Fruit fly (Drosophila melanogaster) whole organism, embryonic: ENCODE measurements around the gene pps.

Experiments
- Atf-2 ChIP-seq: fragments of 200-800 bp; sonication (Bioruptor generic); optimal IDR thresholded peaks from 2 replicates; lab custom pipeline; 2016; ENCODE audit warnings: missing biosample characterization, missing genetic modification characterization
- B-H1 ChIP-seq: fragments of 200-800 bp; sonication (Bioruptor generic); IDR thresholded peaks from 3 replicates; pipeline ENCODE4 v1.3.6; 2022; ENCODE audit warnings: missing biosample characterization, missing genetic modification characterization
- BEAF-32 ChIP-seq: fragments of 200-800 bp; sonication (Bioruptor generic); optimal IDR thresholded peaks from 3 replicates; lab custom pipeline; 2017; ENCODE audit warnings: missing biosample characterization, missing genetic modification characterization, mild to moderate bottlenecking, moderate library complexity, missing genetic modification reagents
- Bgb ChIP-seq: fragments of 200-800 bp; sonication (Bioruptor generic); IDR thresholded peaks from 2 replicates; pipeline ENCODE4 v1.3.6; 2022; ENCODE audit warnings: missing biosample characterization, missing genetic modification characterization; ENCODE audit not compliant: partially characterized antibody
- CG10321 ChIP-seq: fragments of 200-800 bp; sonication (Bioruptor generic); IDR thresholded peaks from 2 replicates; pipeline ENCODE4 v1.3.6; 2022; ENCODE audit warnings: missing biosample characterization, missing genetic modification characterization
- CG11247 ChIP-seq: fragments of 200-800 bp; sonication (Bioruptor generic); IDR thresholded peaks from 2 replicates; pipeline ENCODE4 v1.3.6; 2022; ENCODE audit warnings: missing biosample characterization, missing genetic modification characterization
- CG13296 ChIP-seq: fragments of 200-800 bp; sonication (Bioruptor generic); optimal IDR thresholded peaks from 3 replicates; lab custom pipeline; 2018; ENCODE audit warnings: missing biosample characterization, mild to moderate bottlenecking, missing genetic modification characterization
- CG14710 ChIP-seq: fragments of 200-800 bp; sonication (Bioruptor generic); optimal IDR thresholded peaks from 3 replicates; lab custom pipeline; 2019; ENCODE audit warnings: missing biosample characterization, mild to moderate bottlenecking, missing genetic modification characterization, moderate library complexity
- CG17186 ChIP-seq: fragments of 200-800 bp; sonication (Bioruptor generic); optimal IDR thresholded peaks from 3 replicates; lab custom pipeline; 2017; ENCODE audit warnings: missing biosample characterization, missing genetic modification reagents, missing genetic modification characterization
- CG17829 ChIP-seq: fragments of 200-800 bp; optimal IDR thresholded peaks from 2 replicates; lab custom pipeline; 2019; ENCODE audit warnings: missing biosample characterization, mild to moderate bottlenecking, missing genetic modification characterization, moderate library complexity
- CG18262 ChIP-seq: fragments of 200-800 bp; optimal IDR thresholded peaks from 3 replicates; lab custom pipeline; 2019; ENCODE audit warnings: missing biosample characterization, mild to moderate bottlenecking, missing genetic modification characterization, moderate library complexity
- CG2875 ChIP-seq: fragments of 200-800 bp; sonication (Bioruptor generic); optimal IDR thresholded peaks from 2 replicates; lab custom pipeline; 2017; ENCODE audit warnings: missing biosample characterization, mild to moderate bottlenecking, missing genetic modification characterization, missing genetic modification reagents
- CG3281 ChIP-seq: fragments of 200-800 bp; sonication (Bioruptor generic); optimal IDR thresholded peaks from 3 replicates; lab custom pipeline; 2017; ENCODE audit warnings: missing biosample characterization, mild to moderate bottlenecking, missing genetic modification characterization
- CG33557 ChIP-seq: fragments of 200-800 bp; sonication (Bioruptor generic); optimal IDR thresholded peaks from 2 replicates; lab custom pipeline; 2019; ENCODE audit warnings: missing biosample characterization, mild to moderate bottlenecking, missing genetic modification characterization, moderate library complexity
- CG34422 ChIP-seq: fragments of 200-800 bp; sonication (Bioruptor generic); IDR thresholded peaks from 3 replicates; pipeline ENCODE4 v1.3.6; 2022; ENCODE audit warnings: missing biosample characterization, missing genetic modification characterization
- CG4820 ChIP-seq: fragments of 200-800 bp; sonication (Bioruptor generic); optimal IDR thresholded peaks from 3 replicates; lab custom pipeline; 2016; ENCODE audit warnings: missing biosample characterization, missing genetic modification characterization
- CG5245 ChIP-seq: fragments of 200-800 bp; sonication (Bioruptor generic); optimal IDR thresholded peaks from 3 replicates; lab custom pipeline; 2016; ENCODE audit warnings: missing biosample characterization, missing genetic modification characterization
- CG6654 ChIP-seq: fragments of 200-800 bp; sonication (Bioruptor generic); optimal IDR thresholded peaks from 2 replicates; lab custom pipeline; 2017; ENCODE audit warnings: missing biosample characterization, mild to moderate bottlenecking, missing genetic modification characterization
- CG6791 ChIP-seq: fragments of 200-800 bp; sonication (Bioruptor generic); IDR thresholded peaks from 3 replicates; pipeline ENCODE4 v1.3.6; 2022; ENCODE audit warnings: missing biosample characterization, missing genetic modification characterization; ENCODE audit not compliant: partially characterized antibody
- Dp ChIP-seq: fragments of 200-800 bp; sonication (Bioruptor generic); optimal IDR thresholded peaks from 2 replicates; lab custom pipeline; 2018; ENCODE audit warnings: missing biosample characterization, mild to moderate bottlenecking, missing genetic modification characterization, moderate library complexity
- Dref ChIP-seq: fragments of 200-800 bp; sonication (Bioruptor generic); IDR thresholded peaks from 2 replicates; pipeline ENCODE4 v1.3.6; 2022; ENCODE audit warnings: missing biosample characterization, missing genetic modification characterization
- Ets65A ChIP-seq: fragments of 200-800 bp; sonication (Bioruptor generic); peaks from one replicate; lab custom pipeline; 2016; ENCODE audit warnings: missing biosample characterization, missing genetic modification characterization
- MBD-R2 ChIP-seq: fragments of 200-800 bp; sonication (Bioruptor generic); IDR thresholded peaks from 2 replicates; pipeline ENCODE4 v1.3.6; 2022; ENCODE audit warnings: missing biosample characterization, missing genetic modification characterization
- MESR4 ChIP-seq: fragments of 200-800 bp; sonication (Bioruptor generic); optimal IDR thresholded peaks from 2 replicates; lab custom pipeline; 2018; ENCODE audit warnings: missing biosample characterization, mild to moderate bottlenecking, missing genetic modification characterization, moderate library complexity
- Mad ChIP-seq: fragments of 200-800 bp; sonication (Bioruptor generic); optimal IDR thresholded peaks from 2 replicates; lab custom pipeline; 2016; ENCODE audit warnings: missing biosample characterization, missing genetic modification characterization
- Med ChIP-seq: fragments of 200-800 bp; sonication (Bioruptor generic); peaks from one replicate; lab custom pipeline; 2016; ENCODE audit warnings: missing biosample characterization, missing genetic modification characterization, mild to moderate bottlenecking, inconsistent platforms, moderate library complexity
- Nf-YC ChIP-seq: fragments of 200-800 bp; optimal IDR thresholded peaks from 3 replicates; lab custom pipeline; 2019; ENCODE audit warnings: missing biosample characterization, mild to moderate bottlenecking, missing genetic modification characterization, moderate library complexity
- Oli ChIP-seq: fragments of 200-800 bp; sonication (Bioruptor generic); optimal IDR thresholded peaks from 2 replicates; lab custom pipeline; 2018; ENCODE audit warnings: missing biosample characterization, mild to moderate bottlenecking, missing genetic modification characterization, moderate library complexity
- Opbp ChIP-seq: fragments of 200-800 bp; sonication (Bioruptor generic); IDR thresholded peaks from 3 replicates; pipeline ENCODE4 v1.3.6; 2022; ENCODE audit warnings: missing biosample characterization, missing genetic modification characterization; ENCODE audit not compliant: partially characterized antibody
- ash1 ChIP-seq: fragments of 200-800 bp; sonication (Bioruptor generic); optimal IDR thresholded peaks from 2 replicates; lab custom pipeline; 2018; ENCODE audit warnings: missing biosample characterization, mild to moderate bottlenecking, missing genetic modification characterization
- bbx ChIP-seq: fragments of 200-800 bp; sonication (Bioruptor generic); IDR thresholded peaks from 2 replicates; pipeline ENCODE4 v1.3.6; 2022; ENCODE audit warnings: missing biosample characterization, missing genetic modification characterization; ENCODE audit not compliant: partially characterized antibody
- cad ChIP-seq: fragments of >200 bp; optimal IDR thresholded peaks from 2 replicates; lab custom pipeline; 2017; ENCODE audit warnings: missing biosample characterization, missing genetic modification characterization
- emc ChIP-seq: fragments of 200-800 bp; sonication (Bioruptor generic); optimal IDR thresholded peaks from 2 replicates; lab custom pipeline; 2016; ENCODE audit warnings: missing biosample characterization, missing genetic modification characterization
- ems ChIP-seq: fragments of 200-800 bp; sonication (Bioruptor generic); optimal IDR thresholded peaks from 3 replicates; lab custom pipeline; 2016; ENCODE audit warnings: missing biosample characterization, missing genetic modification characterization
- exex ChIP-seq: fragments of 200-800 bp; sonication (Bioruptor generic); optimal IDR thresholded peaks from 4 replicates; lab custom pipeline; 2018; ENCODE audit warnings: missing biosample characterization, mild to moderate bottlenecking, missing genetic modification characterization, moderate library complexity
- fd64A ChIP-seq: fragments of 200-800 bp; sonication (Bioruptor generic); optimal IDR thresholded peaks from 3 replicates; lab custom pipeline; 2018; ENCODE audit warnings: missing biosample characterization, mild to moderate bottlenecking, missing genetic modification characterization
- ftz-f1 ChIP-seq: fragments of 200-800 bp; sonication (Bioruptor generic); optimal IDR thresholded peaks from 2 replicates; lab custom pipeline; 2016; ENCODE audit warnings: missing biosample characterization, missing genetic modification characterization
- gfzf ChIP-seq: fragments of 200-800 bp; sonication (Bioruptor generic); optimal IDR thresholded peaks from 2 replicates; lab custom pipeline; 2016; ENCODE audit warnings: missing biosample characterization, mild to moderate bottlenecking, missing genetic modification characterization, moderate library complexity
- hb ChIP-seq: fragments of 200-800 bp; sonication (Bioruptor generic); IDR thresholded peaks from 3 replicates; pipeline ENCODE4 v1.3.6; 2022; ENCODE audit warnings: missing biosample characterization, missing genetic modification characterization; ENCODE audit not compliant: partially characterized antibody
- knrl ChIP-seq: fragments of 200-800 bp; sonication (Bioruptor generic); IDR thresholded peaks from 3 replicates; pipeline ENCODE4 v1.3.6; 2022; ENCODE audit warnings: missing biosample characterization, missing genetic modification characterization; ENCODE audit not compliant: partially characterized antibody
- nau ChIP-seq: fragments of 200-800 bp; sonication (Bioruptor generic); optimal IDR thresholded peaks from 3 replicates; lab custom pipeline; 2017; ENCODE audit warnings: missing biosample characterization, mild to moderate bottlenecking, missing genetic modification characterization, missing genetic modification reagents
- nerfin-2 ChIP-seq: fragments of 200-800 bp; sonication (Bioruptor generic); IDR thresholded peaks from 2 replicates; pipeline ENCODE4 v1.3.6; 2022; ENCODE audit warnings: missing biosample characterization, missing genetic modification characterization; ENCODE audit not compliant: partially characterized antibody
- pzg ChIP-seq: fragments of 200-800 bp; sonication (Bioruptor generic); optimal IDR thresholded peaks from 3 replicates; lab custom pipeline; 2018; ENCODE audit warnings: missing biosample characterization, mild to moderate bottlenecking, missing genetic modification characterization, moderate library complexity
- ranshi ChIP-seq: fragments of 200-800 bp; sonication (Bioruptor generic); IDR thresholded peaks from 2 replicates; pipeline ENCODE4 v1.3.6; 2022; ENCODE audit warnings: missing biosample characterization, missing genetic modification characterization
- ro ChIP-seq: fragments of 200-800 bp; sonication (Bioruptor generic); IDR thresholded peaks from 2 replicates; pipeline ENCODE4 v1.3.6; 2022; ENCODE audit warnings: missing biosample characterization, missing genetic modification characterization
- sisA ChIP-seq: fragments of 200-800 bp; sonication (Bioruptor generic); IDR thresholded peaks from 2 replicates; pipeline ENCODE4 v1.3.6; 2022; ENCODE audit warnings: missing biosample characterization, missing genetic modification characterization
- unpg ChIP-seq: fragments of 200-800 bp; sonication (Bioruptor generic); optimal IDR thresholded peaks from 3 replicates; lab custom pipeline; 2018; ENCODE audit warnings: missing biosample characterization, mild to moderate bottlenecking, missing genetic modification characterization, moderate library complexity
- vnd ChIP-seq: fragments of 200-800 bp; sonication (Bioruptor generic); IDR thresholded peaks from 3 replicates; pipeline ENCODE4 v1.3.6; 2022; ENCODE audit warnings: missing biosample characterization, missing genetic modification characterization; ENCODE audit not compliant: partially characterized antibody
- wor ChIP-seq: fragments of 200-800 bp; sonication (Bioruptor generic); IDR thresholded peaks from 2 replicates; pipeline ENCODE4 v1.3.6; 2022; ENCODE audit warnings: missing biosample characterization, missing genetic modification characterization
- zen2 ChIP-seq: fragments of 200-800 bp; sonication (Bioruptor generic); IDR thresholded peaks from 3 replicates; pipeline ENCODE4 v1.3.6; 2022; ENCODE audit warnings: missing biosample characterization, missing genetic modification characterization; ENCODE audit not compliant: partially characterized antibody

Gene pps

dm6 chr3R:12456370-12456940 lies 42.8 kb downstream of the pps start, which contains the start of gene trus (continued):
- TF ChIP-seq wor (GFP tag; lab: Robert Waterston, UW) (no peak), Med (GFP tag; lab: Kevin White, UChicago) (peak; percentile 35), ash1 (GFP tag; lab: Kevin White, UChicago) (no peak), knrl (GFP tag; lab: Robert Waterston, UW) (peak; percentile 77; the same call in 2 of the 3 replicates), CG13296 (GFP tag; lab: Kevin White, UChicago) (no peak), ems (GFP tag; lab: Kevin White, UChicago) (no peak), CG34422 (no peak), ranshi (GFP tag; lab: Robert Waterston, UW) (no peak), MBD-R2 (GFP tag; lab: Robert Waterston, UW) (peak; percentile 75), ro (GFP tag; lab: Robert Waterston, UW) (no peak), fd64A (GFP tag; lab: Kevin White, UChicago) (no peak), Mad (GFP tag; lab: Kevin White, UChicago) (no peak), Nf-YC (no peak), cad (GFP tag; lab: Kevin White, UChicago) (no peak), CG3281 (GFP tag; lab: Kevin White, UChicago) (no peak), exex (tag; lab: Kevin White, UChicago) (no peak), Dp (GFP tag; lab: Kevin White, UChicago) (peak; percentile 87), Atf-2 (GFP tag; lab: Kevin White, UChicago) (no peak), CG5245 (GFP tag; lab: Kevin White, UChicago) (no peak), BEAF-32 (GFP tag; lab: Kevin White, UChicago) (peak; percentile 83), hb (peak; percentile 70; the same call in 2 of the 3 replicates), emc (GFP tag; lab: Kevin White, UChicago) (no peak), CG33557 (GFP tag; lab: Kevin White, UChicago) (no peak), gfzf (peak; percentile 24), pzg (GFP tag; lab: Kevin White, UChicago) (peak; percentile 70), Oli (no peak), CG17186 (peak; percentile 25), Opbp (GFP tag; lab: Robert Waterston, UW) (peak; percentile 89), CG6791 (GFP tag; lab: Robert Waterston, UW) (peak; percentile 86), CG17829 (tag; lab: Kevin White, UChicago) (peak; percentile 4), bbx (GFP tag; lab: Robert Waterston, UW) (peak; percentile 93), CG18262 (tag; lab: Kevin White, UChicago) (no peak), CG10321 (GFP tag; lab: Robert Waterston, UW) (no peak), CG14710 (tag; lab: Kevin White, UChicago) (peak; percentile 32), unpg (no peak), Ets65A (GFP tag; lab: Kevin White, UChicago) (no peak), vnd (GFP tag; lab: Robert Waterston, UW) (peak; percentile 76), CG11247 (GFP tag; lab: Robert Waterston, UW) (no peak), zen2 (GFP tag; lab: Robert Waterston, UW) (peak; percentile 85), MESR4 (GFP tag; lab: Kevin White, UChicago) (peak; percentile 79), CG4820 (no peak), ftz-f1 (no peak), CG6654 (GFP tag; lab: Kevin White, UChicago) (no peak), nerfin-2 (GFP tag; lab: Robert Waterston, UW) (peak; percentile 69), sisA (no peak), Bgb (GFP tag; lab: Robert Waterston, UW) (peak; percentile 89), Dref (peak; percentile 93), nau (GFP tag; lab: Kevin White, UChicago) (no peak), B-H1 (GFP tag; lab: Robert Waterston, UW) (no peak), CG2875 (GFP tag; lab: Kevin White, UChicago) (no peak)
